Fruit fly (Drosophila melanogaster) ovary, adult (tissue): Measurements from ENCODE around the gene Nepl8.
A peak's percentile ranks its signal among the peaks of the same experiment; 100 is the strongest.

ENCODE experiments used
- CG17801 ChIP-seq: fragments of 200-800 bp; optimal IDR thresholded peaks from 2 replicates; lab custom pipeline; 2019; ENCODE audit warnings: missing biosample characterization, mild to moderate bottlenecking, missing genetic modification characterization, moderate library complexity; ENCODE audit not compliant: partially characterized antibody

The Nepl8 gene

DNA sequence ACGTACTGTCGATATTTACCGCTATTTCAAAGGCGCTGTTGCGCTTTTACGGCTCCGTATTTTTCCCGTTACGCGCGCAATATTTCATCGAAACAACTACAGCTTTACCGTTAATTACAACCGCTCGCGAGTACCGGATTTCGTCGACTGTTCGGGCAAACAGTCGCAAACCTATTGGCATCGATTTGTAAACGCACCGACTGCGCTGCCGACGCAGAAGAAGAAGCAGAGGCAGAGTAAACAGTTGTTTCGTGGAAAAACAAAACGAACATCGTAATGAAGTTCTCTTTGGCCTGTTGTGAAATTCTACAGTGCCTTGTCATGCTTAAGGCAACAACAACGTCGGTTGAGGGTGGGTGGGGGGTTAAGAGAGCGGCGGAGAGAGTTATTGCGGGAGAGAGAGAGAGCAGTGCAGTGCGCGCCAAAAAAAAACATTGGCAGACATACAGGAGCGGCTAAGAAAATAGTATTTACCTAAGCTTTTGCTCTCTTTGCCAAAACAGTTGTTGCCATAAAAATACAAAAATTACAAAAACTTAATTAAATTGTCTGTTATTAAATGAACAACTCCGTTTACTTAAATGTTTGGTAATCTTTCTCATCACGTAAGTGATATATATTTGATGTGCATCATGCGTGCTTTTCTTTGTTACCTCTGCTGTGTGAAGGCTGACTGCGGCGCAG lies 44.9 kb downstream of the Nepl8 start, which contains the start of gene CG5953:
Gene CG5953 (minus strand): TSS at position 176 of the 684 bp plus-strand sequence.
- peak; percentile 91 for TF ChIP-seq CG17801 (GFP tag; lab: Kevin White, UChicago)

DNA sequence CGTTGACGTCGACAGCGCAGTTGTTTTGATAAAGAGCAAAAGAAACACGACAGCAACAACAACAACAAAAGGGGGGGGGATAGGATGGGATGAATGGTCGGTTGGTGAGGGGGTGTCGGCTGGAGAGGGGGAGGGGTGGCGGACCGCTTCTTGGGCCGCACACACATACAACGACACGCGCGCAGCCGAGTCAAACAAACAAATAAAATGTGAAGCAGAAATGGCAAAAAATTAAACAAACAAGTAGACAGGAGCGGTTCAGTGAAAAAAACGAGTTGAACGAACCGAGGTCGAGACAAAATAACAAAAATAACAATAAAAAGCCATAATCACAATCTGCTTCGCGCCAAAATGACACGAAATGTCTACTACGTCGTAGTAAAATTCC lies 45.4 kb downstream of the Nepl8 start:
- TF ChIP-seq CG17801 (GFP tag; lab: Kevin White, UChicago) = no peak

DNA sequence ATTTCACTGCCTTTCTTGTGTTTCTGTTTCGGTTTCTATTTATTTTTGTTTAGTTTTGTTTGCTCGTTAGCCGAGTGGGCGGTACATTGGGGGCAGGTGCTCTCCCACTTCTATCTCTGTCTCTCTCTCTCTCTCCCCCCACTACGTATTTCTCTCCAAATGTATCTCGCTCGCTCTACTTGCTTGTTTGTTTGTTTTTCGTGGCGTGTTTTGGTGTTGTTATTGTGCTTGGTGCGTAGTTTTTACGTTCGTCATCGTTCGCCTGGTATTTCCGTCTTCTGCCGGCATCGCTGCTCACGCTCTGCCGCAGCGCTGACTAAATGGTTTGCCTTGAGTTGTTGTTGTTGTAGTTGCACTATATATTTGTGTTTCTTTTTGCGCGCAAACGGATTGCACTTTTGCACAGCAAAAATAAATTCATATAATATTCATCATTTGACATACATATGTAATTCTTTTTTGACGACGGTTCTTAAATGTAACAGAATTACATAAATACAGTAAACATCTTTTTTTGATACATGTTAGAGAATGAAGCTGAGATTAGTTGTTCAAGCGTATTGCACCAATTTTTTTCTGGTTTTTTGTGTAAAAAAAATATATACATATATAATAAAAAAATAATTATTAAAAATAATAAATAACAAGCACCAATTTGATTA lies 46.4 kb downstream of the Nepl8 start:
- TF ChIP-seq CG17801 (GFP tag; lab: Kevin White, UChicago) = peak; percentile 73

DNA sequence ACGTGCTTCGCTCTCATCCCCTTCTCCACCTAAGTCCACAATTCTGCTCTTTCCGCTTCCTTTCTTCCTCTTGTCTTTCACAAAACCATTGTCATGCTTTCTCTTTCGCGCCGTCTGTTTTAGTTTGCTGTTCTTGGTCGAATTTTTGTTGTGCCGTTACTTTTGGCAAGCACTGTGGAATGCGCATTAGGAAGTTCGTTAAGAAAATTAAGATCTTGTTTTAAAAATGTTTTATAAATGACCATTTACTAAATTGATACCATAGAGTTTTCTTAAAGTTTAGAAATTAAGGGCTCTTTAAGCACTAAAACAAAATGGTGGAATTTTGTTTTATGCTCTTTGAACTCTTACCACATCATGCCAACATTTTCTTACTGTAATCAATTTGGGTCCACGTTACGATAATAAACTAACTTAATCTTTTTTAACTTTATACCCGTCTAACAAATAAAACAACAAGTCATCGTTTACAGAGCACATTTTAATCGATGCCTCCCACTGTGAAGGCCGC lies 47.2 kb downstream of the Nepl8 start:
- TF ChIP-seq CG17801 (GFP tag; lab: Kevin White, UChicago) = peak; percentile 31

DNA sequence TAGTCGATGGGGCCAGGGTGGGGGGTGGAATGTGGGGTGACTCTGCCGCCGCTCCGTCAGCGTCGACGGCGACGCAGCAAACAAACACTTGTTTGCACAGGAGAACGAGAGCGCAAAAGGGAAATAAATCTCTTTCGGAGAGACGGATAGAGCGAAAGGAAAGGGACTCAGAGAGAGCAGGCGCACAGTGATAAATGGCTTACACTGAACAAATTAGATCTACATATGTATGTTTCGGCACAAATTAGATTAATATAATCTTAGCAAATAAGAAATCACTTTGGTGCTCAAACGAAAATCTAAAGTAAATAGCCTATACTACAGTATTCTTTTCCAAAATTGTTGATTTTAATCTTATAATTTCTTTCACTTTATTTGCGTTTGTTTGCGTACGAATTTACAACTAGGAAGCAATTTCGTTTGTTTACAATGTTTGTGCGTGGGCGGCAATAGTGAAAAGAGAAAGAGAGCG lies 47.8 kb downstream of the Nepl8 start:
- peak; percentile 68 for TF ChIP-seq CG17801 (GFP tag; lab: Kevin White, UChicago)

DNA sequence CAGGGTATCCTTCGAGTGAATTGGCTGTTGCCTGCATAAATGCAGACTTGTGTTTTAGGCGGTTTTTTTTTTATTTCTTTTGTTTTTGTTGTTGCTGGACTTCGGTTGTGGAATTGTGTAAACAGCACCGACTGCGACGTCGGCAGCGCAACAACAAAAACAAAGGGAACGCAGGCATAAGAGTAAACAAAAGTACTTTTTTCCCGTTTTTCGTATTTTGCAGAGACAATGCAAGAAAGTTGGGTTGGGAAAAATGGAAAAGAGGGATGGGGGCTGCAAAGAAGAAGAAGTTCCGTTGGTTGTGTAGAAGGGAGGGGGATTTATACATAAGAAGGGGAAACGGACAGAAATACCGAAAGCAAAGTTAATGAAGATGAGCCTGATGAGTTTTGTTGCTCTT lies 48.6 kb downstream of the Nepl8 start:
- TF ChIP-seq CG17801 (GFP tag; lab: Kevin White, UChicago) = no peak

DNA sequence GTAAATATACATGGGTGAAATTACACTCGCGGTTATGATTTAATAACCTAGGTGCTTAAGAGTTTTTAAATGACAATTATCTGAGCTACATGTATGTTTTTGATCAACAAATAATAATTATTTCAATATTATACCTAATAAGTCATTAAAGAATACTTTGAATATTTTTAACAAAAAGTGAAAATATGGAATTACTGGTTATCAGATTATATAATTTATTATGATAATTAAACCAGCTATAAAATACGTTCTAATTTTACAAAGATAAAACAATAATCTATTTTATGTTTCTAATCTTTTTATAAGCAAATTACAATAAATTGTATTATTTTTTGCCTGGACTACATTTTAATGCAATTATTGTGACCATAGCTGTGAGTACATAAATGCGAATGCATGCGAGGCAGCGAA lies 49.1 kb downstream of the Nepl8 start:
- peak; percentile 78 for TF ChIP-seq CG17801 (GFP tag; lab: Kevin White, UChicago)

DNA sequence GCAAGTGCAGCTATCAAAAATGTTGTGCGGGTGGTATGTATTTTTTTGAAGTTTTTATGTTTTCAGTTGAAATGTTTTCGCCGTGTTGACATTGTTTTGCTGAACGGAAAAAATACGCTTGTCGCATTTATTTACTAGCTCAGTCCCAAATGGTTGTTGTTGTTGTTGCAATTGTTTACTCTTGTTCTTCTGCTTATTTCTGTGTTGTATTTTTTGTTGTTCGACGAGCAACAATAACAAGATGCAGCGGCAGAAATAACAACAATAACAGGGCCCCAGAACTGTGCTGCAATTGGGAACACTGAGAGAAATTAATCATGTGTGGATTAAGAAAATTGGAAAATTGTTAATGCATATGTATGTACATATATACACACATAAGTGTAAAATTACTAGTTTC lies 50.2 kb downstream of the Nepl8 start:
- TF ChIP-seq CG17801 (GFP tag; lab: Kevin White, UChicago) = peak; percentile 57

DNA sequence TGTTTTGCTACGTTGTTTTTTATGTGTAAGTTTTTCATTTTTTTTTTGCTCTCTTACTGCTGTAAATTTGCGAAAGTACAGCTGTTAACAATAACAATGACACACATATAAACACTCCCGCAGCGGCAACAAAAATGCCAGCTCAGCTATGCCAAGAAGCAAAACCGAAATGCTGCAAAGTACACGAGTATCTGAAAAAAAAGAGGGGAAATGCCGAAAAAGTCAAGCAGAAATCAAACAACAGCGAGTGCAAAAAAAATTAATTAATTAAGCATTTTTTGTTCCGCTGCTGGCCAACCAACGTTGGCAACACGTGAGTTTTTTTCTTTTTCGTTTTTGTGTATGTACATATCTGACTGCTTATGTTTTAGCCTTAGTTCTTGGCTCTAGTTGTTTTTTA lies 51.0 kb downstream of the Nepl8 start:
- TF ChIP-seq CG17801 (GFP tag; lab: Kevin White, UChicago) = peak; percentile 89
